Fruit fly (Drosophila melanogaster) whole organism, prepupa: Measurements from ENCODE around the gene CG33669.

Experiments used
- CG10631 ChIP-seq: fragments of 200-800 bp; sonication (Bioruptor generic); optimal IDR thresholded peaks from 2 replicates; lab custom pipeline; 2016; ENCODE audit warnings: missing biosample characterization, missing genetic modification characterization
- CG10669 ChIP-seq: fragments of 200-800 bp; sonication (Bioruptor generic); optimal IDR thresholded peaks from 3 replicates; lab custom pipeline; 2018; ENCODE audit warnings: missing biosample characterization, mild to moderate bottlenecking, missing genetic modification characterization, moderate library complexity
- CG11294 ChIP-seq: fragments of 200-800 bp; sonication (Bioruptor generic); IDR thresholded peaks from 2 replicates; pipeline ENCODE4 v1.3.6; 2022; ENCODE audit warnings: missing biosample characterization, missing genetic modification characterization
- CG11902 ChIP-seq: fragments of 200-800 bp; sonication (Bioruptor generic); optimal IDR thresholded peaks from 3 replicates; lab custom pipeline; 2016; ENCODE audit warnings: missing biosample characterization, missing genetic modification characterization
- CG15336 ChIP-seq: fragments of 200-800 bp; sonication (Bioruptor generic); IDR thresholded peaks from 2 replicates; pipeline ENCODE4 v1.3.6; 2022; ENCODE audit warnings: missing biosample characterization, missing genetic modification characterization
- CG1621 ChIP-seq: fragments of 200-800 bp; sonication (Bioruptor generic); optimal IDR thresholded peaks from 3 replicates; lab custom pipeline; 2018; ENCODE audit warnings: missing biosample characterization, mild to moderate bottlenecking, missing genetic modification characterization
- CG3032 ChIP-seq: fragments of 200-800 bp; optimal IDR thresholded peaks from 2 replicates; lab custom pipeline; 2019; ENCODE audit warnings: missing biosample characterization, mild to moderate bottlenecking, missing genetic modification characterization, moderate library complexity
- CG31627 ChIP-seq: fragments of 200-800 bp; sonication (Bioruptor generic); optimal IDR thresholded peaks from 3 replicates; lab custom pipeline; 2016; ENCODE audit warnings: missing biosample characterization, missing genetic modification characterization
- CG32006 ChIP-seq: fragments of 200-800 bp; sonication (Bioruptor generic); optimal IDR thresholded peaks from 3 replicates; lab custom pipeline; 2017; ENCODE audit warnings: missing biosample characterization, mild to moderate bottlenecking, missing genetic modification characterization
- CG34406 ChIP-seq: fragments of 200-800 bp; sonication (Bioruptor generic); optimal IDR thresholded peaks from 3 replicates; lab custom pipeline; 2016; ENCODE audit warnings: missing biosample characterization, missing genetic modification characterization
- CG3919 ChIP-seq: fragments of 200-800 bp; sonication (Bioruptor generic); optimal IDR thresholded peaks from 3 replicates; lab custom pipeline; 2016; ENCODE audit warnings: missing biosample characterization, missing genetic modification characterization
- CG4318 ChIP-seq: fragments of 200-800 bp; sonication (Bioruptor generic); optimal IDR thresholded peaks from 3 replicates; lab custom pipeline; 2017; ENCODE audit warnings: missing biosample characterization, mild to moderate bottlenecking, missing genetic modification characterization
- CG6163 ChIP-seq: fragments of 200-800 bp; sonication (Bioruptor generic); IDR thresholded peaks from 3 replicates; pipeline ENCODE4 v1.3.6; 2022; ENCODE audit warnings: missing biosample characterization, missing genetic modification characterization
- CG6276 ChIP-seq: fragments of 200-800 bp; sonication (Bioruptor generic); optimal IDR thresholded peaks from 2 replicates; lab custom pipeline; 2017; ENCODE audit warnings: missing biosample characterization, mild to moderate bottlenecking, missing genetic modification characterization
- CG6808 ChIP-seq: fragments of 200-800 bp; sonication (Bioruptor generic); optimal IDR thresholded peaks from 3 replicates; lab custom pipeline; 2017; ENCODE audit warnings: missing biosample characterization, missing genetic modification characterization, mild to moderate bottlenecking, moderate library complexity, missing genetic modification reagents
- CG6854 ChIP-seq: fragments of 200-800 bp; sonication (Bioruptor generic); optimal IDR thresholded peaks from 2 replicates; lab custom pipeline; 2017; ENCODE audit warnings: missing biosample characterization, mild to moderate bottlenecking, missing genetic modification characterization
- CG7368 ChIP-seq: fragments of 200-800 bp; sonication (Bioruptor generic); optimal IDR thresholded peaks from 3 replicates; lab custom pipeline; 2016; ENCODE audit warnings: missing biosample characterization, missing genetic modification characterization
- CG8119 ChIP-seq: fragments of 200-800 bp; sonication (Bioruptor generic); IDR thresholded peaks from 3 replicates; pipeline ENCODE4 v1.3.6; 2022; ENCODE audit warnings: missing biosample characterization, missing genetic modification characterization
- CG8319 ChIP-seq: fragments of 200-800 bp; sonication (Bioruptor generic); optimal IDR thresholded peaks from 3 replicates; lab custom pipeline; 2016; ENCODE audit warnings: missing biosample characterization, missing genetic modification characterization
- CG8632 ChIP-seq: fragments of 200-800 bp; sonication (Bioruptor generic); optimal IDR thresholded peaks from 3 replicates; lab custom pipeline; 2016; ENCODE audit warnings: missing biosample characterization, missing genetic modification characterization
- CG9139 ChIP-seq: fragments of 200-800 bp; sonication (Bioruptor generic); optimal IDR thresholded peaks from 3 replicates; lab custom pipeline; 2017; ENCODE audit warnings: missing biosample characterization, mild to moderate bottlenecking, missing genetic modification characterization
- Eip75B ChIP-seq: fragments of 200-800 bp; sonication (Bioruptor generic); optimal IDR thresholded peaks from 3 replicates; lab custom pipeline; 2016; ENCODE audit warnings: missing biosample characterization, missing genetic modification characterization
- Eip78C ChIP-seq: fragments of 200-800 bp; sonication (Bioruptor generic); peaks from one replicate; lab custom pipeline; 2016; ENCODE audit warnings: missing biosample characterization, missing genetic modification characterization
- Eip93F ChIP-seq: fragments of 200-800 bp; sonication (Bioruptor generic); optimal IDR thresholded peaks from 2 replicates; lab custom pipeline; 2016; ENCODE audit warnings: missing biosample characterization, mild to moderate bottlenecking, missing genetic modification characterization
- Ets21C ChIP-seq: fragments of 200-800 bp; sonication (Bioruptor generic); optimal IDR thresholded peaks from 3 replicates; lab custom pipeline; 2016; ENCODE audit warnings: missing biosample characterization, missing genetic modification characterization
- Ets96B ChIP-seq: fragments of 200-800 bp; optimal IDR thresholded peaks from 2 replicates; lab custom pipeline; 2019; ENCODE audit warnings: missing biosample characterization, mild to moderate bottlenecking, missing genetic modification characterization, moderate library complexity
- Gug ChIP-seq: fragments of 200-800 bp; sonication (Bioruptor generic); IDR thresholded peaks from 2 replicates; pipeline ENCODE4 v1.3.6; 2022; ENCODE audit warnings: missing biosample characterization, missing genetic modification characterization
- Hr4 ChIP-seq: fragments of 200-800 bp; sonication (Bioruptor generic); optimal IDR thresholded peaks from 3 replicates; lab custom pipeline; 2016; ENCODE audit warnings: missing biosample characterization, missing genetic modification characterization
- Lpt ChIP-seq: fragments of 200-800 bp; sonication (Bioruptor generic); optimal IDR thresholded peaks from 3 replicates; lab custom pipeline; 2016; ENCODE audit warnings: missing biosample characterization, missing genetic modification characterization
- OdsH ChIP-seq: fragments of 200-800 bp; sonication (Bioruptor generic); optimal IDR thresholded peaks from 3 replicates; lab custom pipeline; 2016; ENCODE audit warnings: missing biosample characterization, missing genetic modification characterization
- Smox ChIP-seq: fragments of 200-800 bp; sonication (Bioruptor generic); optimal IDR thresholded peaks from 3 replicates; lab custom pipeline; 2016; ENCODE audit warnings: missing biosample characterization, missing genetic modification characterization
- Sox102F ChIP-seq: fragments of 200-800 bp; sonication (Bioruptor generic); optimal IDR thresholded peaks from 2 replicates; lab custom pipeline; 2016; ENCODE audit warnings: missing biosample characterization, mild to moderate bottlenecking, missing genetic modification characterization
- Sox14 ChIP-seq: fragments of 200-800 bp; sonication (Bioruptor generic); optimal IDR thresholded peaks from 3 replicates; lab custom pipeline; 2016; ENCODE audit warnings: missing biosample characterization, missing genetic modification characterization
- Sox15 ChIP-seq: fragments of 200-800 bp; sonication (Bioruptor generic); optimal IDR thresholded peaks from 3 replicates; lab custom pipeline; 2016; ENCODE audit warnings: missing biosample characterization, missing genetic modification characterization
- achi ChIP-seq: fragments of 200-800 bp; sonication (Bioruptor generic); optimal IDR thresholded peaks from 3 replicates; lab custom pipeline; 2016; ENCODE audit warnings: missing biosample characterization, missing genetic modification characterization
- acj6 ChIP-seq: fragments of 200-800 bp; sonication (Bioruptor generic); optimal IDR thresholded peaks from 3 replicates; lab custom pipeline; 2016; ENCODE audit warnings: missing biosample characterization, missing genetic modification characterization
- cyc ChIP-seq: fragments of 200-800 bp; sonication (Bioruptor generic); optimal IDR thresholded peaks from 3 replicates; lab custom pipeline; 2016; ENCODE audit warnings: missing biosample characterization, missing genetic modification characterization
- dsx ChIP-seq: fragments of 200-800 bp; optimal IDR thresholded peaks from 3 replicates; lab custom pipeline; 2019; ENCODE audit warnings: missing biosample characterization, mild to moderate bottlenecking, missing genetic modification characterization, moderate library complexity; ENCODE audit not compliant: poor library complexity, severe bottlenecking
- eg ChIP-seq: fragments of 200-800 bp; sonication (Bioruptor generic); IDR thresholded peaks from 3 replicates; pipeline ENCODE4 v1.3.6; 2022; ENCODE audit warnings: missing biosample characterization, missing genetic modification characterization
- esn ChIP-seq: fragments of 200-800 bp; sonication (Bioruptor generic); optimal IDR thresholded peaks from 2 replicates; lab custom pipeline; 2016; ENCODE audit warnings: missing biosample characterization, mild to moderate bottlenecking, missing genetic modification characterization, moderate library complexity
- fd59A ChIP-seq: fragments of 200-800 bp; sonication (Bioruptor generic); optimal IDR thresholded peaks from 2 replicates; lab custom pipeline; 2017; ENCODE audit warnings: missing biosample characterization, mild to moderate bottlenecking, missing genetic modification characterization, missing genetic modification reagents
- fd85E ChIP-seq: fragments of 200-800 bp; sonication (Bioruptor generic); optimal IDR thresholded peaks from 3 replicates; lab custom pipeline; 2016; ENCODE audit warnings: missing biosample characterization, missing genetic modification characterization
- fkh ChIP-seq: fragments of 200-800 bp; sonication (Bioruptor generic); optimal IDR thresholded peaks from 3 replicates; lab custom pipeline; 2017; ENCODE audit warnings: missing biosample characterization, mild to moderate bottlenecking, missing genetic modification characterization, moderate library complexity
- lz ChIP-seq: fragments of 200-800 bp; sonication (Bioruptor generic); optimal IDR thresholded peaks from 3 replicates; lab custom pipeline; 2016; ENCODE audit warnings: missing biosample characterization, missing genetic modification characterization
- pdm3 ChIP-seq: fragments of 200-800 bp; sonication (Bioruptor generic); optimal IDR thresholded peaks from 3 replicates; lab custom pipeline; 2016; ENCODE audit warnings: missing biosample characterization, missing genetic modification characterization
- salr ChIP-seq, 2 experiments: fragments of 200-800 bp; sonication (Bioruptor generic); optimal IDR thresholded peaks; 3 replicates each; lab custom pipeline; 2016 to 2018; ENCODE audit warnings: missing biosample characterization in 2 of 2, missing genetic modification characterization in 2 of 2, mild to moderate bottlenecking in 1 of 2
- spab ChIP-seq: fragments of 200-800 bp; sonication (Bioruptor generic); optimal IDR thresholded peaks from 2 replicates; lab custom pipeline; 2017; ENCODE audit warnings: missing biosample characterization, mild to moderate bottlenecking, missing genetic modification characterization, missing genetic modification reagents
- svp ChIP-seq: fragments of 200-800 bp; sonication (Bioruptor generic); peaks from one replicate; lab custom pipeline; 2016; ENCODE audit warnings: missing biosample characterization, missing genetic modification characterization
- topi ChIP-seq: fragments of 200-800 bp; sonication (Bioruptor generic); optimal IDR thresholded peaks from 3 replicates; lab custom pipeline; 2016; ENCODE audit warnings: missing biosample characterization, missing genetic modification characterization
- vri ChIP-seq: fragments of 200-800 bp; sonication (Bioruptor generic); optimal IDR thresholded peaks from 3 replicates; lab custom pipeline; 2016; ENCODE audit warnings: missing biosample characterization, mild to moderate bottlenecking, missing genetic modification characterization

Gene CG33669

dm6 chrX:6372769-6373197, 27.1 kb downstream of the CG33669 start, which contains the start of gene PpV (continued):
- TF ChIP-seq Sox15 (GFP tag; lab: Kevin White, UChicago) (no peak), Eip78C (GFP tag; lab: Kevin White, UChicago) (peak; percentile 14), CG4318 (GFP tag; lab: Kevin White, UChicago) (no peak), CG3919 (no peak), CG32006 (GFP tag; lab: Kevin White, UChicago) (no peak), fd59A (GFP tag; lab: Kevin White, UChicago) (no peak), vri (GFP tag; lab: Kevin White, UChicago) (no peak), CG11294 (no peak), spab (no peak), dsx (GFP tag; lab: Kevin White, UChicago) (peak; percentile 14), Eip75B (no peak), CG6276 (GFP tag; lab: Kevin White, UChicago) (no peak), lz (no peak)

DNA sequence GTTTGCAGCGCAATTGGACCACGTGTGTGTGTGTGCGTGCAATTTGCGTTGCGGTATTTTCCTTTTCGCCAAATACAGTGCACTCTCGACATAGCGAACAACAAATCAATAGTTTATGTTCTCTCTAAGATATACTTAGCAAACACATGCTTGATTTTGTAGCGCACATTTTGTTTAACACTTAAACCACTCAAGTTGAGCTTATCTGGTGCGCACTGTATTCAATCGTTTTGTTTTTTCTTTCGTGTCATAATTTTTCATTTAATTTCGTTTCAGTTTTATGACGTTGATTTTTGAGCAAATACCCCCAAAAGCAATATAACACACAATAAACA, 33.6 kb downstream of the CG33669 start:
- TF ChIP-seq CG6854 (GFP tag; lab: Kevin White, UChicago) (peak; percentile 60), svp (GFP tag; lab: Kevin White, UChicago) (peak; percentile 96), CG4318 (GFP tag; lab: Kevin White, UChicago) (peak; percentile 83), fd85E (peak; percentile 66), Smox (GFP tag; lab: Kevin White, UChicago) (peak; percentile 92), CG11902 (GFP tag; lab: Kevin White, UChicago) (peak; percentile 85), Eip93F (GFP tag; lab: Kevin White, UChicago) (peak; percentile 79), Gug (GFP tag; lab: Robert Waterston, UW) (peak; percentile 91), pdm3 (GFP tag; lab: Kevin White, UChicago) (peak; percentile 94), CG34406 (GFP tag; lab: Kevin White, UChicago) (peak; percentile 82), CG9139 (GFP tag; lab: Kevin White, UChicago) (peak; percentile 15), Ets21C (peak; percentile 93), CG31627 (peak; percentile 96), achi (peak; percentile 85), acj6 (GFP tag; lab: Kevin White, UChicago) (peak; percentile 87), CG10669 (GFP tag; lab: Kevin White, UChicago) (peak; percentile 81), CG8319 (GFP tag; lab: Kevin White, UChicago) (peak; percentile 80), Lpt (peak; percentile 87), salr (GFP tag; optimal IDR thresholded peaks at IDR 0.05; lab: Kevin White, UChicago) (peak; percentile 63 to 77), CG8119 (peak; percentile 94), fkh (GFP tag; lab: Kevin White, UChicago) (peak; percentile 47), CG11294 (peak; percentile 93), esn (peak; percentile 94), Eip75B (peak; percentile 88), CG6808 (GFP tag; lab: Kevin White, UChicago) (peak; percentile 54), CG8632 (peak; percentile 83), CG3032 (peak; percentile 78), cyc (GFP tag; lab: Kevin White, UChicago) (peak; percentile 96), Sox102F (GFP tag; lab: Kevin White, UChicago) (peak; percentile 94), Ets96B (tag; lab: Kevin White, UChicago) (peak; percentile 71), CG7368 (GFP tag; lab: Kevin White, UChicago) (peak; percentile 89), Hr4 (peak; percentile 95), CG1621 (tag; lab: Kevin White, UChicago) (peak; percentile 69), topi (GFP tag; lab: Kevin White, UChicago) (peak; percentile 94), Eip78C (GFP tag; lab: Kevin White, UChicago) (peak; percentile 97), OdsH (GFP tag; lab: Kevin White, UChicago) (peak; percentile 92), vri (GFP tag; lab: Kevin White, UChicago) (peak; percentile 92), CG15336 (GFP tag; lab: Robert Waterston, UW) (peak; percentile 96), CG10631 (peak; percentile 85), Sox15 (GFP tag; lab: Kevin White, UChicago) (peak; percentile 85), eg (GFP tag; lab: Robert Waterston, UW) (peak; percentile 98), Sox14 (GFP tag; lab: Kevin White, UChicago) (peak; percentile 95), CG6163 (GFP tag; lab: Robert Waterston, UW) (peak; percentile 97), CG3919 (peak; percentile 91), dsx (GFP tag; lab: Kevin White, UChicago) (peak; percentile 57)
